Worm (Caenorhabditis elegans): Measurements from ENCODE around the gene srd-20.

- no peak for TF ChIP-seq lin-11 (tag; optimal IDR thresholded peaks at IDR 0.05)
- no peak for TF ChIP-seq ceh-6 (GFP tag; optimal IDR thresholded peaks at IDR 0.05)
- TF ChIP-seq nfya-1 (tag; optimal IDR thresholded peaks at IDR 0.05), result no peak
These were observed 43.0 kb upstream of the srd-20 start for ce11 chrV:6012401-6012800.

Data from whole organism, late embryonic.